Fruit fly (Drosophila melanogaster) whole organism, embryonic: ENCODE results near the gene CG17982.
A peak's percentile ranks its signal among the peaks of the same experiment; 100 is the strongest.

ENCODE experiments used
- Aef1 ChIP-seq: fragments of 200-800 bp; sonication (Bioruptor generic); IDR thresholded peaks from 3 replicates; pipeline ENCODE4 v1.3.6; 2022; ENCODE audit warnings: missing biosample characterization, missing genetic modification characterization
- Asciz ChIP-seq: fragments of 200-800 bp; sonication (Bioruptor generic); optimal IDR thresholded peaks from 2 replicates; lab custom pipeline; 2017; ENCODE audit warnings: missing biosample characterization, mild to moderate bottlenecking, missing genetic modification characterization, missing genetic modification reagents
- BEAF-32 ChIP-seq: fragments of 200-800 bp; sonication (Bioruptor generic); optimal IDR thresholded peaks from 3 replicates; lab custom pipeline; 2017; ENCODE audit warnings: missing biosample characterization, missing genetic modification characterization, mild to moderate bottlenecking, moderate library complexity, missing genetic modification reagents
- Blimp-1 ChIP-seq: fragments of 200-800 bp; sonication (Bioruptor generic); optimal IDR thresholded peaks from 3 replicates; lab custom pipeline; 2018; ENCODE audit warnings: missing biosample characterization, missing genetic modification characterization, mild to moderate bottlenecking, moderate library complexity, missing genetic modification reagents
- CG10431 ChIP-seq: fragments of 200-800 bp; sonication (Bioruptor generic); optimal IDR thresholded peaks from 3 replicates; lab custom pipeline; 2018; ENCODE audit warnings: missing biosample characterization, mild to moderate bottlenecking, missing genetic modification characterization
- CG11695 ChIP-seq: fragments of 200-800 bp; sonication (Bioruptor generic); IDR thresholded peaks from 3 replicates; pipeline ENCODE4 v1.3.6; 2022; ENCODE audit warnings: missing biosample characterization, missing genetic modification characterization
- CG13775 ChIP-seq: fragments of 200-800 bp; sonication (Bioruptor generic); optimal IDR thresholded peaks from 3 replicates; lab custom pipeline; 2017; ENCODE audit warnings: missing biosample characterization, mild to moderate bottlenecking, missing genetic modification characterization
- CG15011 ChIP-seq: fragments of 200-800 bp; sonication (Bioruptor generic); optimal IDR thresholded peaks from 3 replicates; lab custom pipeline; 2018; ENCODE audit warnings: missing biosample characterization, mild to moderate bottlenecking, missing genetic modification characterization
- CG1602 ChIP-seq: fragments of 200-800 bp; sonication (Bioruptor generic); optimal IDR thresholded peaks from 3 replicates; lab custom pipeline; 2016; ENCODE audit warnings: missing biosample characterization, missing genetic modification characterization
- CG17568 ChIP-seq: fragments of 200-800 bp; sonication (Bioruptor generic); optimal IDR thresholded peaks from 2 replicates; lab custom pipeline; 2018; ENCODE audit warnings: missing biosample characterization, mild to moderate bottlenecking, missing genetic modification characterization, moderate library complexity
- CG1832 ChIP-seq: fragments of 200-800 bp; sonication (Bioruptor generic); optimal IDR thresholded peaks from 2 replicates; lab custom pipeline; 2017; ENCODE audit warnings: missing biosample characterization, mild to moderate bottlenecking, missing genetic modification characterization, inconsistent platforms
- CG18476 ChIP-seq: fragments of 200-800 bp; sonication (Bioruptor generic); optimal IDR thresholded peaks from 2 replicates; lab custom pipeline; 2016; ENCODE audit warnings: missing biosample characterization, mild to moderate bottlenecking, missing genetic modification characterization
- CG2120 ChIP-seq: fragments of 200-800 bp; sonication (Bioruptor generic); optimal IDR thresholded peaks from 3 replicates; lab custom pipeline; 2016; ENCODE audit warnings: missing biosample characterization, missing genetic modification characterization
- CG32532 ChIP-seq: fragments of 200-800 bp; sonication (Bioruptor generic); IDR thresholded peaks from 2 replicates; pipeline ENCODE4 v1.3.6; 2022; ENCODE audit warnings: missing biosample characterization, missing genetic modification characterization
- CG5953 ChIP-seq: fragments of 200-800 bp; sonication (Bioruptor generic); IDR thresholded peaks from 2 replicates; pipeline ENCODE4 v1.3.6; 2022; ENCODE audit warnings: missing biosample characterization, missing genetic modification characterization
- CG6272 ChIP-seq: fragments of 200-800 bp; sonication (Bioruptor generic); IDR thresholded peaks from 2 replicates; pipeline ENCODE4 v1.3.6; 2022; ENCODE audit warnings: missing biosample characterization, missing genetic modification characterization
- CG6689 ChIP-seq: fragments of 200-800 bp; sonication (Bioruptor generic); IDR thresholded peaks from 2 replicates; pipeline ENCODE4 v1.3.6; 2022; ENCODE audit warnings: missing biosample characterization, missing genetic modification characterization
- Dref ChIP-seq: fragments of 200-800 bp; sonication (Bioruptor generic); IDR thresholded peaks from 2 replicates; pipeline ENCODE4 v1.3.6; 2022; ENCODE audit warnings: missing biosample characterization, missing genetic modification characterization
- E2f1 ChIP-seq: fragments of 200-800 bp; sonication (Bioruptor generic); IDR thresholded peaks from 2 replicates; pipeline ENCODE4 v1.3.6; 2022; ENCODE audit warnings: missing biosample characterization, missing genetic modification characterization
- Fer1 ChIP-seq: fragments of 200-800 bp; sonication (Bioruptor generic); optimal IDR thresholded peaks from 2 replicates; lab custom pipeline; 2017; ENCODE audit warnings: missing biosample characterization, mild to moderate bottlenecking, missing genetic modification characterization
- HmgD ChIP-seq: fragments of 200-800 bp; sonication (Bioruptor generic); optimal IDR thresholded peaks from 3 replicates; lab custom pipeline; 2016; ENCODE audit warnings: missing biosample characterization, missing genetic modification characterization
- Jarid2 ChIP-seq: fragments of 200-800 bp; sonication (Bioruptor generic); optimal IDR thresholded peaks from 3 replicates; lab custom pipeline; 2017; ENCODE audit warnings: mild to moderate bottlenecking, missing biosample characterization, missing genetic modification reagents, missing genetic modification characterization
- Meics ChIP-seq: fragments of 200-800 bp; sonication (Bioruptor generic); optimal IDR thresholded peaks from 2 replicates; lab custom pipeline; 2017; ENCODE audit warnings: missing biosample characterization, mild to moderate bottlenecking, missing genetic modification characterization
- Nf-YC ChIP-seq: fragments of 200-800 bp; optimal IDR thresholded peaks from 3 replicates; lab custom pipeline; 2019; ENCODE audit warnings: missing biosample characterization, mild to moderate bottlenecking, missing genetic modification characterization, moderate library complexity
- Rfx ChIP-seq: fragments of 200-800 bp; sonication (Bioruptor generic); IDR thresholded peaks from 2 replicates; pipeline ENCODE4 v1.3.6; 2022; ENCODE audit warnings: missing biosample characterization, missing genetic modification characterization
- Scr ChIP-seq: fragments of 200-800 bp; sonication (Bioruptor generic); IDR thresholded peaks from 2 replicates; pipeline ENCODE4 v1.3.6; 2022; ENCODE audit warnings: missing biosample characterization, missing genetic modification characterization; ENCODE audit not compliant: partially characterized antibody
- Side ChIP-seq: fragments of 200-800 bp; sonication (Bioruptor generic); optimal IDR thresholded peaks from 2 replicates; lab custom pipeline; 2016; ENCODE audit warnings: missing biosample characterization, missing genetic modification characterization
- Sry-δ ChIP-seq: fragments of 200-800 bp; sonication (Bioruptor generic); optimal IDR thresholded peaks from 2 replicates; lab custom pipeline; 2016; ENCODE audit warnings: missing biosample characterization, missing genetic modification characterization
- Stat92E ChIP-seq, 3 experiments: fragments of >200 bp in 2 of 3; fragments of 200-800 bp in 1 of 3; sonication (Bioruptor generic) in 1 of 3; optimal IDR thresholded peaks; 2 replicates each; lab custom pipeline; 2017 to 2019; ENCODE audit warnings: missing biosample characterization in 3 of 3, missing genetic modification characterization in 3 of 3, mild to moderate bottlenecking in 1 of 3, moderate library complexity in 1 of 3
- Vsx1 ChIP-seq: fragments of 200-800 bp; sonication (Bioruptor generic); optimal IDR thresholded peaks from 2 replicates; lab custom pipeline; 2017; ENCODE audit warnings: missing biosample characterization, mild to moderate bottlenecking, missing genetic modification characterization, missing genetic modification reagents
- aop ChIP-seq: fragments of 200-800 bp; sonication (Bioruptor generic); IDR thresholded peaks from 2 replicates; pipeline ENCODE4 v1.3.6; 2022; ENCODE audit warnings: missing biosample characterization, missing genetic modification characterization
- bcd ChIP-seq: fragments of 200-800 bp; sonication (Bioruptor generic); optimal IDR thresholded peaks from 2 replicates; lab custom pipeline; 2017; ENCODE audit warnings: missing biosample characterization, mild to moderate bottlenecking, missing genetic modification characterization
- chm ChIP-seq: fragments of 200-800 bp; sonication (Bioruptor generic); IDR thresholded peaks from 2 replicates; pipeline ENCODE4 v1.3.6; 2022; ENCODE audit warnings: missing biosample characterization, missing genetic modification characterization
- cwo ChIP-seq: fragments of 200-800 bp; sonication (Bioruptor generic); optimal IDR thresholded peaks from 3 replicates; lab custom pipeline; 2017; ENCODE audit warnings: missing biosample characterization, missing genetic modification characterization, mild to moderate bottlenecking, moderate library complexity, missing genetic modification reagents
- danr ChIP-seq: fragments of 200-800 bp; sonication (Bioruptor generic); IDR thresholded peaks from 2 replicates; pipeline ENCODE4 v1.3.6; 2022; ENCODE audit warnings: missing biosample characterization, missing genetic modification characterization
- dysf ChIP-seq: fragments of 200-800 bp; sonication (Bioruptor generic); IDR thresholded peaks from 3 replicates; pipeline ENCODE4 v1.3.6; 2022; ENCODE audit warnings: missing biosample characterization, missing genetic modification characterization
- esg ChIP-seq: fragments of 200-800 bp; sonication (Bioruptor generic); conservative IDR thresholded peaks from 2 replicates; pipeline ENCODE4 v1.3.6; 2022; ENCODE audit warnings: missing biosample characterization, missing genetic modification characterization
- fd3F ChIP-seq: fragments of 200-800 bp; sonication (Bioruptor generic); optimal IDR thresholded peaks from 2 replicates; lab custom pipeline; 2018; ENCODE audit warnings: missing biosample characterization, mild to moderate bottlenecking, missing genetic modification characterization, moderate library complexity
- fd64A ChIP-seq: fragments of 200-800 bp; sonication (Bioruptor generic); optimal IDR thresholded peaks from 3 replicates; lab custom pipeline; 2018; ENCODE audit warnings: missing biosample characterization, mild to moderate bottlenecking, missing genetic modification characterization
- gce ChIP-seq: fragments of 200-800 bp; sonication (Bioruptor generic); IDR thresholded peaks from 3 replicates; pipeline ENCODE4 v1.3.6; 2022; ENCODE audit warnings: missing biosample characterization, missing genetic modification characterization
- gsb-n ChIP-seq: fragments of 200-800 bp; sonication (Bioruptor generic); optimal IDR thresholded peaks from 3 replicates; lab custom pipeline; 2018; ENCODE audit warnings: missing biosample characterization, mild to moderate bottlenecking, missing genetic modification characterization
- ham ChIP-seq: fragments of 200-800 bp; sonication (Bioruptor generic); IDR thresholded peaks from 2 replicates; pipeline ENCODE4 v1.3.6; 2022; ENCODE audit warnings: missing biosample characterization, missing genetic modification characterization
- hbn ChIP-seq: fragments of 200-800 bp; sonication (Bioruptor generic); IDR thresholded peaks from 2 replicates; pipeline ENCODE4 v1.3.6; 2022; ENCODE audit warnings: missing biosample characterization, missing genetic modification characterization; ENCODE audit not compliant: partially characterized antibody
- kay ChIP-seq: fragments of 200-800 bp; sonication (Bioruptor generic); optimal IDR thresholded peaks from 2 replicates; lab custom pipeline; 2016; ENCODE audit warnings: missing biosample characterization, missing genetic modification characterization
- ken ChIP-seq: fragments of 200-800 bp; sonication (Bioruptor generic); IDR thresholded peaks from 3 replicates; pipeline ENCODE4 v1.3.6; 2022; ENCODE audit warnings: missing biosample characterization, missing genetic modification characterization
- nerfin-2 ChIP-seq: fragments of 200-800 bp; sonication (Bioruptor generic); IDR thresholded peaks from 2 replicates; pipeline ENCODE4 v1.3.6; 2022; ENCODE audit warnings: missing biosample characterization, missing genetic modification characterization; ENCODE audit not compliant: partially characterized antibody
- toy ChIP-seq: fragments of 200-800 bp; sonication (Bioruptor generic); IDR thresholded peaks from 2 replicates; pipeline ENCODE4 v1.3.6; 2022; ENCODE audit warnings: missing biosample characterization, missing genetic modification characterization
- twi ChIP-seq: fragments of 200-800 bp; optimal IDR thresholded peaks from 2 replicates; lab custom pipeline; 2019; ENCODE audit warnings: missing biosample characterization, mild to moderate bottlenecking, missing genetic modification characterization, moderate library complexity
- wdn ChIP-seq: fragments of 200-800 bp; sonication (Bioruptor generic); IDR thresholded peaks from 2 replicates; pipeline ENCODE4 v1.3.6; 2022; ENCODE audit warnings: missing biosample characterization, missing genetic modification characterization
- zen2 ChIP-seq: fragments of 200-800 bp; sonication (Bioruptor generic); IDR thresholded peaks from 3 replicates; pipeline ENCODE4 v1.3.6; 2022; ENCODE audit warnings: missing biosample characterization, missing genetic modification characterization; ENCODE audit not compliant: partially characterized antibody

CG17982 gene

dm6 chrX:8193017-8193556 lies 49.5 kb upstream of the CG17982 start (continued):
- TF ChIP-seq cwo (GFP tag; lab: Kevin White, UChicago) (peak; percentile 73), ken (GFP tag; lab: Robert Waterston, UW) (no peak), Jarid2 (GFP tag; lab: Kevin White, UChicago) (peak; percentile 95), Fer1 (peak; percentile 19), CG11695 (GFP tag; lab: Robert Waterston, UW) (no peak), Dref (GFP tag; lab: Robert Waterston, UW) (no peak), CG6272 (0 out of 2 replicates have a peak, but pooled peaks have one; percentile 6), CG32532 (GFP tag; lab: Robert Waterston, UW) (0 out of 2 replicates have a peak, but pooled peaks have one; percentile 30), bcd (GFP tag; lab: Kevin White, UChicago) (no peak), zen2 (GFP tag; lab: Robert Waterston, UW) (peak; percentile 28; the same call in 1 of the 3 replicates), toy (GFP tag; lab: Robert Waterston, UW) (no peak), CG2120 (GFP tag; lab: Kevin White, UChicago) (no peak), twi (tag; lab: Kevin White, UChicago) (no peak), CG17568 (GFP tag; lab: Kevin White, UChicago) (no peak), CG1602 (GFP tag; lab: Kevin White, UChicago) (no peak), HmgD (GFP tag; lab: Kevin White, UChicago) (peak; percentile 4), CG5953 (GFP tag; lab: Robert Waterston, UW) (peak; percentile 57; the same call in 1 of the 2 replicates), dysf (GFP tag; lab: Robert Waterston, UW) (no peak), Nf-YC (tag; lab: Kevin White, UChicago) (peak; percentile 2), CG18476 (no peak), Asciz (GFP tag; lab: Kevin White, UChicago) (no peak), ham (no peak), fd3F (GFP tag; lab: Kevin White, UChicago) (no peak), CG6689 (no peak), CG15011 (no peak), aop (GFP tag; lab: Robert Waterston, UW) (no peak), wdn (peak; percentile 20; the same call in 1 of the 2 replicates), BEAF-32 (GFP tag; lab: Kevin White, UChicago) (no peak), E2f1 (no peak), CG10431 (GFP tag; lab: Kevin White, UChicago) (no peak), Side (GFP tag; lab: Kevin White, UChicago) (no peak), esg (GFP tag; lab: Robert Waterston, UW) (no peak), kay (no peak), Rfx (GFP tag; lab: Robert Waterston, UW) (peak; percentile 46), gce (GFP tag; lab: Robert Waterston, UW) (no peak; the same call in 2 of the 3 replicates), gsb-n (tag; lab: Kevin White, UChicago) (no peak), chm (no peak), hbn (GFP tag; lab: Robert Waterston, UW) (no peak), Sry-δ (GFP tag; lab: Kevin White, UChicago) (no peak), Scr (GFP tag; lab: Robert Waterston, UW) (no peak), nerfin-2 (GFP tag; lab: Robert Waterston, UW) (0 out of 2 replicates have a peak, but pooled peaks have one; percentile 13), Aef1 (GFP tag; lab: Robert Waterston, UW) (peak; percentile 43; the same call in 2 of the 3 replicates), danr (no peak), Meics (GFP tag; lab: Kevin White, UChicago) (no peak), Blimp-1 (peak; percentile 3), fd64A (GFP tag; lab: Kevin White, UChicago) (no peak), Vsx1 (GFP tag; lab: Kevin White, UChicago) (no peak), CG13775 (GFP tag; lab: Kevin White, UChicago) (no peak), Stat92E (GFP tag; optimal IDR thresholded peaks at IDR 0.05; lab: Kevin White, UChicago) (peak in 1 of 3 experiments; percentile 4), CG1832 (GFP tag; lab: Kevin White, UChicago) (peak; percentile 70)
